Fruit fly (Drosophila melanogaster): ENCODE data around the gene osa.

osa gene

DNA sequence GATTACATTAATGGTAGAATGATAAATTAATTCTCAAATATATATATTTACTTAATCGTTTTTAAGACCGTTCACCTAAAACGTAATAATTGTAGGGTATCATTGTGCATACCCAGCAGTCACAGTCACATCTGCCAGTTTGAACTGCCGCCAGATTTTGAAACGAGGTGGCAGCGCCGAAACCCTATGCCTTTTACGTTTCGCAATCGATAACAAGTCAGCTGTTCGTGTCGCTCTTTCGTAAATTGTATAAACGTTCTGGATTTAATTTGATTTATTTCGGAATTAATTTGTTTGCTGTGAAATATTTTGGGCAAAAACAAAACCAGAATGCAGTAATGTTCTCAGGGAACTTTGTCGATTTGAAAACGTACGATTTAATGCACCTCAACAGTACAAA lies 70.7 kb downstream of the osa start, which contains the start of gene CG14322 (continued):
- TF ChIP-seq vnd (GFP tag; IDR thresholded peaks at IDR 0.05; ENCODE audit: partially characterized antibody) (no peak), Myb (GFP tag; optimal IDR thresholded peaks at IDR 0.05) (no peak), ash1 (GFP tag; optimal IDR thresholded peaks at IDR 0.05) (no peak), prd (optimal IDR thresholded peaks at IDR 0.05) (no peak), prd (GFP tag; IDR thresholded peaks at IDR 0.05) (peak; percentile 49; the same call in 2 of the 3 replicates), Mad (GFP tag; optimal IDR thresholded peaks at IDR 0.05) (no peak), usp (GFP tag; optimal IDR thresholded peaks at IDR 0.05) (no peak), CG7928 (GFP tag; optimal IDR thresholded peaks at IDR 0.05) (no peak), CTCF (GFP tag; optimal IDR thresholded peaks at IDR 0.05) (peak; percentile 28), Rfx (GFP tag; IDR thresholded peaks at IDR 0.05) (no peak; the same call in 1 of the 2 replicates), CG12391 (tag; optimal IDR thresholded peaks at IDR 0.05) (peak; percentile 30), CG8359 (GFP tag; optimal IDR thresholded peaks at IDR 0.05; ENCODE audit: borderline replicate concordance) (no peak), so (GFP tag; IDR thresholded peaks at IDR 0.05) (no peak), Spps (tag; optimal IDR thresholded peaks at IDR 0.05) (no peak), CG4854 (GFP tag; optimal IDR thresholded peaks at IDR 0.05) (no peak), HmgZ (tag; optimal IDR thresholded peaks at IDR 0.05) (no peak), CG31365 (tag; optimal IDR thresholded peaks at IDR 0.05) (no peak), gro (GFP tag; optimal IDR thresholded peaks at IDR 0.05) (no peak), vvl (GFP tag; IDR thresholded peaks at IDR 0.05) (peak; percentile 45), CG10321 (GFP tag; IDR thresholded peaks at IDR 0.05) (no peak), Sry-δ (GFP tag; optimal IDR thresholded peaks at IDR 0.05) (peak; percentile 30), HLH4C (GFP tag; IDR thresholded peaks at IDR 0.05; ENCODE audit: partially characterized antibody) (0 out of 3 replicates have a peak, but pooled peaks have one; percentile 21), Taf1 (GFP tag; IDR thresholded peaks at IDR 0.05) (no peak), Bgb (GFP tag; IDR thresholded peaks at IDR 0.05; ENCODE audit: partially characterized antibody) (peak; percentile 31; the same call in 1 of the 2 replicates), CG8281 (tag; optimal IDR thresholded peaks at IDR 0.05) (no peak), Ets65A (GFP tag) (peak; percentile 27), ara (GFP tag; IDR thresholded peaks at IDR 0.05) (no peak), CG16813 (GFP tag; IDR thresholded peaks at IDR 0.05; ENCODE audit: partially characterized antibody) (no peak), sisA (GFP tag; IDR thresholded peaks at IDR 0.05) (peak; percentile 31; the same call in 1 of the 2 replicates), nmo (GFP tag; optimal IDR thresholded peaks at IDR 0.05) (peak; percentile 10), corto (GFP tag; optimal IDR thresholded peaks at IDR 0.05) (no peak), CG11247 (GFP tag; IDR thresholded peaks at IDR 0.05) (0 out of 2 replicates have a peak, but pooled peaks have one; percentile 15), CG13424 (tag; optimal IDR thresholded peaks at IDR 0.05) (peak; percentile 9), D19A (tag; optimal IDR thresholded peaks at IDR 0.05) (no peak), gfzf (GFP tag; optimal IDR thresholded peaks at IDR 0.05) (no peak), CoRest (tag; optimal IDR thresholded peaks at IDR 0.05) (peak; percentile 12), ken (GFP tag; IDR thresholded peaks at IDR 0.05) (no peak), CG6854 (GFP tag; optimal IDR thresholded peaks at IDR 0.05) (no peak), ap (GFP tag; IDR thresholded peaks at IDR 0.05) (no peak), CG7357 (GFP tag; IDR thresholded peaks at IDR 0.05) (no peak), CG14965 (GFP tag; optimal IDR thresholded peaks at IDR 0.05; ENCODE audit: borderline replicate concordance) (no peak), CG1233 (GFP tag; optimal IDR thresholded peaks at IDR 0.05) (no peak), grau (tag; optimal IDR thresholded peaks at IDR 0.05) (peak; percentile 9), lola (GFP tag; optimal IDR thresholded peaks at IDR 0.05) (no peak), amos (GFP tag; IDR thresholded peaks at IDR 0.05; ENCODE audit: partially characterized antibody) (peak; percentile 24; the same call in 1 of the 2 replicates), rib (GFP tag; IDR thresholded peaks at IDR 0.05) (no peak), fu2 (GFP tag; optimal IDR thresholded peaks at IDR 0.05) (no peak), bab2 (GFP tag; optimal IDR thresholded peaks at IDR 0.05) (no peak), fru (optimal IDR thresholded peaks at IDR 0.05) (no peak), Mrtf (GFP tag; IDR thresholded peaks at IDR 0.05) (no peak), NfI (GFP tag; optimal IDR thresholded peaks at IDR 0.05) (no peak), CG15696 (tag; optimal IDR thresholded peaks at IDR 0.05) (peak; percentile 8)
